Fruit fly (Drosophila melanogaster) whole organism, wandering third instar larva: ENCODE data around the gene CG4962.

Experiments
- Abd-B ChIP-seq: fragments of >200 bp; optimal IDR thresholded peaks from 2 replicates; lab custom pipeline; 2017; ENCODE audit warnings: missing biosample characterization, missing genetic modification characterization
- CG32264 ChIP-seq: fragments of 200-800 bp; sonication (Bioruptor generic); optimal IDR thresholded peaks from 2 replicates; lab custom pipeline; 2016; ENCODE audit warnings: missing biosample characterization, missing genetic modification characterization
- CG9705 ChIP-seq: fragments of 200-800 bp; sonication (Bioruptor generic); optimal IDR thresholded peaks from 2 replicates; lab custom pipeline; 2018; ENCODE audit warnings: missing biosample characterization, mild to moderate bottlenecking, missing genetic modification characterization
- CrebA ChIP-seq: fragments of 200-800 bp; sonication (Bioruptor generic); optimal IDR thresholded peaks from 2 replicates; lab custom pipeline; 2016; ENCODE audit warnings: missing biosample characterization, mild to moderate bottlenecking, missing genetic modification characterization, borderline replicate concordance
- Dfd ChIP-seq: fragments of >200 bp; optimal IDR thresholded peaks from 2 replicates; lab custom pipeline; 2017; ENCODE audit warnings: missing biosample characterization, missing genetic modification characterization
- Dif ChIP-seq: fragments of 200-275, 200-300 bp; sonication (Bioruptor generic); optimal IDR thresholded peaks from 2 replicates; lab custom pipeline; 2018; ENCODE audit warnings: missing biosample characterization, missing genetic modification characterization; ENCODE audit not compliant: partially characterized antibody
- GATAd ChIP-seq: sonication (Bioruptor generic); optimal IDR thresholded peaks from 2 replicates; lab custom pipeline; 2016; ENCODE audit warnings: missing biosample characterization, missing genetic modification characterization
- HLH106 ChIP-seq: fragments of 200-800 bp; optimal IDR thresholded peaks from 3 replicates; lab custom pipeline; 2019; ENCODE audit warnings: missing biosample characterization, mild to moderate bottlenecking, missing genetic modification characterization, moderate library complexity
- Hnf4 ChIP-seq: fragments of 200-800 bp; sonication (Bioruptor generic); optimal IDR thresholded peaks from 2 replicates; lab custom pipeline; 2016; ENCODE audit warnings: missing biosample characterization, mild to moderate bottlenecking, missing genetic modification characterization
- Hr78 ChIP-seq: fragments of >200 bp; optimal IDR thresholded peaks from 2 replicates; lab custom pipeline; 2017; ENCODE audit warnings: missing biosample characterization, missing genetic modification characterization
- Hr83 ChIP-seq: fragments of 200-300 bp; sonication (Bioruptor generic); optimal IDR thresholded peaks from 2 replicates; lab custom pipeline; 2016; ENCODE audit warnings: missing biosample characterization, mild to moderate bottlenecking, missing genetic modification characterization, moderate library complexity; ENCODE audit not compliant: poor library complexity, severe bottlenecking
- Jra ChIP-seq: sonication (Bioruptor generic); optimal IDR thresholded peaks from 2 replicates; lab custom pipeline; 2016; ENCODE audit warnings: missing biosample characterization, missing genetic modification characterization
- Mio ChIP-seq: sonication (Bioruptor generic); optimal IDR thresholded peaks from 2 replicates; lab custom pipeline; 2016; ENCODE audit warnings: missing biosample characterization, missing genetic modification characterization
- Myc ChIP-seq: fragments of >200 bp; optimal IDR thresholded peaks from 2 replicates; lab custom pipeline; 2017
- N ChIP-seq: fragments of >200 bp; optimal IDR thresholded peaks from 2 replicates; lab custom pipeline; 2018; ENCODE audit warnings: missing biosample characterization, missing external identifiers, missing genetic modification characterization
- OdsH ChIP-seq: fragments of 200-800 bp; sonication (Bioruptor generic); optimal IDR thresholded peaks from 2 replicates; lab custom pipeline; 2016; ENCODE audit warnings: missing biosample characterization, mild to moderate bottlenecking, missing genetic modification characterization
- Rel ChIP-seq, 2 experiments: fragments of 200-800 bp; sonication (Bioruptor generic) in 1 of 2; optimal IDR thresholded peaks; 2 replicates in 1 of 2; 3 replicates in 1 of 2; lab custom pipeline; 2016 to 2019; ENCODE audit warnings: mild to moderate bottlenecking in 2 of 2, missing biosample characterization in 2 of 2, missing genetic modification characterization in 2 of 2, moderate library complexity in 1 of 2
- Sp1 ChIP-seq: fragments of 200-800 bp; sonication (Bioruptor generic); optimal IDR thresholded peaks from 3 replicates; lab custom pipeline; 2019; ENCODE audit warnings: missing biosample characterization, mild to moderate bottlenecking, missing genetic modification characterization, moderate library complexity
- Vsx2 ChIP-seq: fragments of 200-300, 225-300 bp; sonication (Bioruptor generic); optimal IDR thresholded peaks from 2 replicates; lab custom pipeline; 2018; ENCODE audit warnings: missing biosample characterization, missing genetic modification characterization; ENCODE audit not compliant: partially characterized antibody
- br ChIP-seq: fragments of 200-800 bp; sonication (Bioruptor generic); optimal IDR thresholded peaks from 2 replicates; lab custom pipeline; 2016; ENCODE audit warnings: missing biosample characterization, missing genetic modification characterization
- brk ChIP-seq: fragments of 200-800 bp; sonication (Bioruptor generic); optimal IDR thresholded peaks from 2 replicates; lab custom pipeline; 2016; ENCODE audit warnings: missing biosample characterization, mild to moderate bottlenecking, missing genetic modification characterization
- dl ChIP-seq, 2 experiments: fragments of 175-275, 200-275 bp in 1 of 2; fragments of 200-275 bp in 1 of 2; sonication (Bioruptor generic); optimal IDR thresholded peaks; lab custom pipeline; 2018; ENCODE audit warnings: mild to moderate bottlenecking in 2 of 2, missing biosample characterization in 2 of 2, missing genetic modification characterization in 2 of 2, moderate library complexity in 2 of 2; ENCODE audit not compliant: partially characterized antibody in 2 of 2, insufficient read depth in 1 of 2
- dmrt93B ChIP-seq: fragments of 200-800 bp; sonication (Bioruptor generic); optimal IDR thresholded peaks from 2 replicates; lab custom pipeline; 2018; ENCODE audit warnings: missing biosample characterization, mild to moderate bottlenecking, missing genetic modification characterization
- ey ChIP-seq: fragments of 200-800 bp; sonication (Bioruptor generic); optimal IDR thresholded peaks from 2 replicates; lab custom pipeline; 2016; ENCODE audit warnings: missing biosample characterization, missing genetic modification characterization
- foxo ChIP-seq, 2 experiments: fragments of 200-800 bp; sonication (Bioruptor generic); optimal IDR thresholded peaks; 2 replicates in 1 of 2; 3 replicates in 1 of 2; lab custom pipeline; 2016 to 2017; ENCODE audit warnings: missing biosample characterization in 2 of 2, missing genetic modification characterization in 2 of 2
- fru ChIP-seq: fragments of 200-800 bp; sonication (Bioruptor generic); optimal IDR thresholded peaks from 3 replicates; lab custom pipeline; 2016; ENCODE audit warnings: missing biosample characterization, mild to moderate bottlenecking, missing genetic modification characterization
- h ChIP-seq: fragments of 200-800 bp; sonication (Bioruptor generic); optimal IDR thresholded peaks from 3 replicates; lab custom pipeline; 2016; ENCODE audit warnings: missing biosample characterization, mild to moderate bottlenecking, missing genetic modification characterization
- jim ChIP-seq: fragments of 175-275, 200-325 bp; sonication (Bioruptor generic); optimal IDR thresholded peaks from 2 replicates; lab custom pipeline; 2016; ENCODE audit warnings: missing biosample characterization, mild to moderate bottlenecking, missing genetic modification characterization
- lola ChIP-seq: fragments of >200 bp; optimal IDR thresholded peaks from 2 replicates; lab custom pipeline; 2017; ENCODE audit warnings: missing biosample characterization, missing genetic modification characterization
- pan ChIP-seq: fragments of >200 bp; optimal IDR thresholded peaks from 2 replicates; lab custom pipeline; 2017
- psq ChIP-seq: fragments of 200-800 bp; sonication (Bioruptor generic); optimal IDR thresholded peaks from 3 replicates; lab custom pipeline; 2017; ENCODE audit warnings: missing biosample characterization, mild to moderate bottlenecking, missing genetic modification characterization, moderate library complexity
- rgr ChIP-seq: fragments of 200-800 bp; sonication (Bioruptor generic); optimal IDR thresholded peaks from 3 replicates; lab custom pipeline; 2016; ENCODE audit warnings: missing biosample characterization, mild to moderate bottlenecking, missing genetic modification characterization
- sage ChIP-seq: fragments of 200-800 bp; sonication (Bioruptor generic); optimal IDR thresholded peaks from 2 replicates; lab custom pipeline; 2016; ENCODE audit warnings: missing biosample characterization, mild to moderate bottlenecking, missing genetic modification characterization
- sv ChIP-seq: fragments of 200-800 bp; sonication (Bioruptor generic); optimal IDR thresholded peaks from 3 replicates; lab custom pipeline; 2016; ENCODE audit warnings: missing biosample characterization, missing genetic modification characterization
- tai ChIP-seq: sonication (Bioruptor generic); optimal IDR thresholded peaks from 2 replicates; lab custom pipeline; 2016; ENCODE audit warnings: missing biosample characterization, missing genetic modification characterization
- usp ChIP-seq: fragments of >200 bp; optimal IDR thresholded peaks from 2 replicates; lab custom pipeline; 2017; ENCODE audit warnings: missing biosample characterization, missing genetic modification characterization
- woc ChIP-seq: sonication (Bioruptor generic); optimal IDR thresholded peaks from 2 replicates; lab custom pipeline; 2016; ENCODE audit warnings: missing biosample characterization, mild to moderate bottlenecking, missing genetic modification characterization

CG4962 gene

dm6 chr3L:16291678-16292077 is 3.7 kb downstream of the CG4962 start (continued):
- TF ChIP-seq woc (GFP tag; lab: Kevin White, UChicago): no peak
- no peak for TF ChIP-seq Hr78
- no peak for TF ChIP-seq CG32264 (GFP tag; lab: Kevin White, UChicago)
- no peak for TF ChIP-seq OdsH (GFP tag; lab: Kevin White, UChicago)
- no peak for TF ChIP-seq ey
- TF ChIP-seq Rel (GFP tag; optimal IDR thresholded peaks at IDR 0.05; lab: Kevin White, UChicago): no peak
- no peak for TF ChIP-seq Rel (tag; optimal IDR thresholded peaks at IDR 0.05; lab: Kevin White, UChicago)
- TF ChIP-seq lola (GFP tag; lab: Kevin White, UChicago): peak; percentile 51
- peak; percentile 88 for TF ChIP-seq Vsx2 (GFP tag; lab: Kevin White, UChicago)

dm6 chr3L:16290850-16291249 is 4.5 kb downstream of the CG4962 start, which contains the start of gene CG13045:
TSS of gene CG13045 (minus strand) at chr3L:16290950.
- TF ChIP-seq OdsH (GFP tag; lab: Kevin White, UChicago) (no peak), brk (GFP tag; lab: Kevin White, UChicago) (no peak), psq (GFP tag; lab: Kevin White, UChicago) (no peak)

dm6 chr3L:16289067-16289466 is 6.3 kb downstream of the CG4962 start:
- TF ChIP-seq Sp1 (no peak), Vsx2 (GFP tag; lab: Kevin White, UChicago) (no peak), dmrt93B (GFP tag; lab: Kevin White, UChicago) (no peak), GATAd (GFP tag; lab: Kevin White, UChicago) (no peak), brk (GFP tag; lab: Kevin White, UChicago) (no peak), Myc (lab: Kevin White, UChicago) (no peak), dl (GFP tag; optimal IDR thresholded peaks at IDR 0.05; lab: Kevin White, UChicago; ENCODE audit: insufficient read depth in 1 of 2, partially characterized antibody in 2 of 2) (no peak), foxo (GFP tag; optimal IDR thresholded peaks at IDR 0.05; lab: Kevin White, UChicago) (peak in 1 of 2 experiments; percentile 9)

dm6 chr3L:16288322-16288721 is 7.0 kb downstream of the CG4962 start, which contains the start of gene CG13046:
TSS of gene CG13046 (minus strand) at chr3L:16288422.
- TF ChIP-seq dl (GFP tag; optimal IDR thresholded peaks at IDR 0.05; lab: Kevin White, UChicago; ENCODE audit: insufficient read depth in 1 of 2, partially characterized antibody in 2 of 2) (no peak), Hr83 (GFP tag; lab: Kevin White, UChicago) (no peak), tai (GFP tag; lab: Kevin White, UChicago) (no peak), foxo (GFP tag; optimal IDR thresholded peaks at IDR 0.05; lab: Kevin White, UChicago) (no peak), fru (GFP tag; lab: Kevin White, UChicago) (no peak), lola (GFP tag; lab: Kevin White, UChicago) (no peak), CrebA (GFP tag; lab: Kevin White, UChicago) (no peak), HLH106 (no peak), Dif (GFP tag; lab: Kevin White, UChicago) (no peak)

dm6 chr3L:16286258-16286657 is 9.1 kb downstream of the CG4962 start:
- TF ChIP-seq Sp1 (no peak), GATAd (GFP tag; lab: Kevin White, UChicago) (no peak), Dif (GFP tag; lab: Kevin White, UChicago) (no peak), Hnf4 (GFP tag; lab: Kevin White, UChicago) (peak; percentile 13), lola (GFP tag; lab: Kevin White, UChicago) (no peak), Abd-B (GFP tag; lab: Kevin White, UChicago) (no peak), sage (no peak), Dfd (GFP tag; lab: Kevin White, UChicago) (no peak), Hr78 (no peak), Mio (GFP tag; lab: Kevin White, UChicago) (no peak), fru (GFP tag; lab: Kevin White, UChicago) (peak; percentile 50), N (GFP tag; lab: Kevin White, UChicago) (no peak), brk (GFP tag; lab: Kevin White, UChicago) (no peak), Hr83 (GFP tag; lab: Kevin White, UChicago) (no peak), pan (no peak), foxo (GFP tag; optimal IDR thresholded peaks at IDR 0.05; lab: Kevin White, UChicago) (peak in 1 of 2 experiments; percentile 36), sv (no peak), tai (GFP tag; lab: Kevin White, UChicago) (no peak), usp (no peak), woc (GFP tag; lab: Kevin White, UChicago) (peak; percentile 43), rgr (GFP tag; lab: Kevin White, UChicago) (peak; percentile 51), CG32264 (GFP tag; lab: Kevin White, UChicago) (no peak), Rel (GFP tag; optimal IDR thresholded peaks at IDR 0.05; lab: Kevin White, UChicago) (no peak), Rel (tag; optimal IDR thresholded peaks at IDR 0.05; lab: Kevin White, UChicago) (no peak), Vsx2 (GFP tag; lab: Kevin White, UChicago) (no peak), dmrt93B (GFP tag; lab: Kevin White, UChicago) (no peak), jim (GFP tag; lab: Kevin White, UChicago) (no peak), CG9705 (GFP tag; lab: Kevin White, UChicago) (no peak), Jra (GFP tag; lab: Kevin White, UChicago) (no peak), dl (GFP tag; optimal IDR thresholded peaks at IDR 0.05; lab: Kevin White, UChicago; ENCODE audit: insufficient read depth in 1 of 2, partially characterized antibody in 2 of 2) (no peak), OdsH (GFP tag; lab: Kevin White, UChicago) (peak; percentile 34), HLH106 (peak; percentile 42), h (peak; percentile 53), Myc (lab: Kevin White, UChicago) (no peak), br (GFP tag; lab: Kevin White, UChicago) (peak; percentile 53)
